Fruit fly (Drosophila melanogaster) whole organism: ENCODE results near the gene CG32444.

ENCODE experiments used
- EcR ChIP-seq, 2 experiments: fragments of >200 bp; optimal IDR thresholded peaks; 2 replicates each; lab custom pipeline; 2017; ENCODE audit warnings: missing biosample characterization in 2 of 2, missing genetic modification characterization in 2 of 2, missing genetic modification reagents in 2 of 2
- pan ChIP-seq: fragments of >200 bp; optimal IDR thresholded peaks from 2 replicates; lab custom pipeline; 2017

dm6 chr3L:21652124-21652523, 15.4 kb downstream of the CG32444 start:
- TF ChIP-seq EcR (GFP tag; optimal IDR thresholded peaks at IDR 0.05; lab: Kevin White, UChicago) (no peak), pan (lab: Kevin White, UChicago) (no peak)
